Worm (Caenorhabditis elegans) whole organism, mixed stage, embryonic: ENCODE measurements around the gene H06I04.6.
A peak's percentile ranks its signal among the peaks of the same experiment; 100 is the strongest.

Source experiments
- M03D4.4 ChIP-seq: sonication (generic microtip); optimal IDR thresholded peaks from 2 replicates; lab custom pipeline; 2017; ENCODE audit warnings: mild to moderate bottlenecking, missing genetic modification characterization, missing compliant biosample characterization
- blmp-1 ChIP-seq: fragments of 150-350 bp; optimal IDR thresholded peaks from 2 replicates; lab custom pipeline; 2014; ENCODE audit warnings: missing biosample characterization, missing genetic modification characterization
- ces-1 ChIP-seq: fragments of 150-350 bp; optimal IDR thresholded peaks from 2 replicates; lab custom pipeline; 2014; ENCODE audit warnings: missing biosample characterization, missing genetic modification reagents, missing genetic modification characterization
- cnd-1 ChIP-seq: fragments of 200-800 bp; sonication (Bioruptor generic); optimal IDR thresholded peaks from 2 replicates; lab custom pipeline; 2018; ENCODE audit warnings: mild to moderate bottlenecking, missing genetic modification characterization, missing compliant biosample characterization
- elt-1 ChIP-seq: sonication (generic microtip); optimal IDR thresholded peaks from 2 replicates; lab custom pipeline; 2017; ENCODE audit warnings: missing genetic modification characterization, mild to moderate bottlenecking, missing compliant biosample characterization, antibody characterized with exemption, moderate library complexity, borderline replicate concordance; ENCODE audit not compliant: insufficient read depth
- lin-13 ChIP-seq: fragments of 150-350 bp; optimal IDR thresholded peaks from 2 replicates; lab custom pipeline; 2014; ENCODE audit warnings: missing biosample characterization, missing genetic modification characterization
- mab-5 ChIP-seq: fragments of 150-350 bp; optimal IDR thresholded peaks from 2 replicates; lab custom pipeline; 2014; ENCODE audit warnings: missing biosample characterization, missing genetic modification characterization
- nhr-12 ChIP-seq: fragments of 150-350 bp; optimal IDR thresholded peaks from 2 replicates; lab custom pipeline; 2014; ENCODE audit warnings: missing biosample characterization, missing genetic modification characterization
- nhr-237 ChIP-seq: fragments of 150-350 bp; optimal IDR thresholded peaks from 2 replicates; lab custom pipeline; 2014; ENCODE audit warnings: missing biosample characterization, missing genetic modification characterization
- nhr-76 ChIP-seq: sonication (generic microtip); optimal IDR thresholded peaks from 2 replicates; lab custom pipeline; 2017; ENCODE audit warnings: missing biosample characterization, missing genetic modification characterization
- snpc-4 ChIP-seq: fragments of 150-350 bp; optimal IDR thresholded peaks from 2 replicates; lab custom pipeline; 2014; ENCODE audit warnings: missing biosample characterization, missing genetic modification characterization
- sptf-1 ChIP-seq: sonication (generic microtip); optimal IDR thresholded peaks from 2 replicates; lab custom pipeline; 2017; ENCODE audit warnings: mild to moderate bottlenecking, missing genetic modification characterization, moderate library complexity, missing compliant biosample characterization
- unc-62 ChIP-seq: fragments of 150-350 bp; optimal IDR thresholded peaks from 2 replicates; lab custom pipeline; 2014; ENCODE audit warnings: missing biosample characterization, missing genetic modification reagents, missing genetic modification characterization
- ztf-11 ChIP-seq: fragments of 150-350 bp; optimal IDR thresholded peaks from 2 replicates; lab custom pipeline; 2014; ENCODE audit warnings: missing biosample characterization, missing genetic modification characterization

ce11 chrIII:3065876-3066509, 1.9 kb upstream of the H06I04.6 start:
- no peak for TF ChIP-seq blmp-1 (tag; lab: Kevin White, UChicago)
- TF ChIP-seq nhr-76 (tag; lab: Kevin White, UChicago), result no peak
- no peak for TF ChIP-seq unc-62
- TF ChIP-seq mab-5 (tag; lab: Kevin White, UChicago), result no peak
- no peak for TF ChIP-seq cnd-1 (tag; lab: Kevin White, UChicago)
- peak; percentile 2 for TF ChIP-seq sptf-1
- no peak for TF ChIP-seq elt-1 (tag; lab: Kevin White, UChicago)
- TF ChIP-seq lin-13 (tag; lab: Kevin White, UChicago), result no peak
- TF ChIP-seq M03D4.4 (tag; lab: Kevin White, UChicago), result no peak
- peak; percentile 7 for TF ChIP-seq nhr-237 (tag; lab: Kevin White, UChicago)
- TF ChIP-seq ces-1, result no peak
- no peak for TF ChIP-seq nhr-12 (tag; lab: Kevin White, UChicago)
- no peak for TF ChIP-seq ztf-11
- TF ChIP-seq snpc-4, result no peak
